Worm (Caenorhabditis elegans) whole organism, dauer: ENCODE measurements around the gene ZK899.6.
"Not testable (repeated sequence)": the region's sequence is repeated elsewhere in the genome, so short reads cannot be mapped to it uniquely, and the experiment has no call there.

ENCODE experiments used
- unc-62 ChIP-seq: sonication (generic microtip); optimal IDR thresholded peaks from 2 replicates; lab custom pipeline; 2017; ENCODE audit warnings: missing biosample characterization, missing genetic modification reagents, missing genetic modification characterization

ZK899.6 gene

ce11 chrX:9463045-9463444 lies at the start of gene ZK899.6:
TSS of gene ZK899.6 (plus strand) at chrX:9463345.
- TF ChIP-seq unc-62 (GFP tag; lab: Kevin White, UChicago) = not testable (repeated sequence)

- TF ChIP-seq unc-62 (GFP tag; lab: Kevin White, UChicago) = no peak
Observed at ce11 chrX:9417326-9417725, 45.8 kb upstream of the ZK899.6 start.

ce11 chrX:9417948-9418347 lies 45.2 kb upstream of the ZK899.6 start:
- no peak for TF ChIP-seq unc-62 (GFP tag; lab: Kevin White, UChicago)

- no peak for TF ChIP-seq unc-62 (GFP tag; lab: Kevin White, UChicago)
Observed at ce11 chrX:9428059-9428458, 35.1 kb upstream of the ZK899.6 start, which contains the start of gene B0272.4. TSS of gene B0272.4 (plus strand) at chrX:9428431.

DNA sequence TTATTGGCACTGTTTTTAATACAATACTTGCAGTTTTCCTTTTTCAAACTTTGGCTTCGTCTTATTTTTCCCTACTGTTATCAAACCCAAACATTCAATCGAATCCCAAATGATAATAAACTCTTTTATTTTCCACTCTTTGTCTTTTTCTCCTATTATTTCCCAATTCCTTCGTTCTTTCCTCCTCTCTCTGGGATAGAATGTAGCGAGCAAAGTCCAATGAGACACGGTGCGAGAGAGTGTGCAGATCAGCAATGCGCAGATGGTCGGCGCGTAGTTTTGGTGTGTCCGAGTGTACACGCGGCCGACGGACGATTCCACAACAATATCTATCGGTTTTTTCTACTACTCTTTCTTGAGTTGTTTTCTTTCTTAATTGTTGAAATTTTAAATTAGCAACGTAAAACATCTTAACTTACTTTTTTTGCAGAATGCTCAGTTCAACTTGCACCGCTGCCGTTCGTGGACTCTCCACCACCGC lies 32.1 kb upstream of the ZK899.6 start, which contains the start of gene B0272.3:
TSS of gene B0272.3 (plus strand) at position 431 of the 481 bp plus-strand sequence.
- no peak for TF ChIP-seq unc-62 (GFP tag; lab: Kevin White, UChicago)

ce11 chrX:9436843-9437312 lies 26.3 kb upstream of the ZK899.6 start, which contains the start of gene tbb-4:
TSS of gene tbb-4 (minus strand) at chrX:9436893.
- TF ChIP-seq unc-62 (GFP tag; lab: Kevin White, UChicago) = no peak

DNA sequence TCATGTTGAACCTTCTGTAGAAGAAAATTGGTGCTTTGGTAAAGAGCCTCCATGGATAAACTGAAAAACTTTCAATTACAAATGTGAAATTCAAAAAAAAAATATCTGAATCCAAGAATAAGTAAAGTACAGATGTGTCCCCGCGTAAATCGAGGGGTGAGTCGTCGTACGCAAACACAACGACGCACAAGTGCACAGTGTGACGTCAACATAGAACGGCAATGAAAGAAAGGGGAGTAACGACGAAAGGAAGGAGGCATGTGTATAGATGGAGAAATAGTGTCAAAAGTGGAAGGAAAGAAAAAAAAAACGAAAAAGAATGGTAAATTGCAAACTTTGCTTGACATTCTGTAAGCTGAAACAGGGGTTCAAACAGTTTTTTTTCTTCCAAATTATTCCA lies 21.6 kb upstream of the ZK899.6 start, which contains the start of gene memb-1:
TSS of gene memb-1 (minus strand) at position 60 of the 400 bp plus-strand sequence.
- no peak for TF ChIP-seq unc-62 (GFP tag; lab: Kevin White, UChicago)

ce11 chrX:9443871-9444270 lies 19.3 kb upstream of the ZK899.6 start:
- no peak for TF ChIP-seq unc-62 (GFP tag; lab: Kevin White, UChicago)

- TF ChIP-seq unc-62 (GFP tag; lab: Kevin White, UChicago) = no peak
Observed at ce11 chrX:9446177-9446694, 16.9 kb upstream of the ZK899.6 start, which contains the start of gene ZK899.1. TSS of gene ZK899.1 (plus strand) at chrX:9446644.

DNA sequence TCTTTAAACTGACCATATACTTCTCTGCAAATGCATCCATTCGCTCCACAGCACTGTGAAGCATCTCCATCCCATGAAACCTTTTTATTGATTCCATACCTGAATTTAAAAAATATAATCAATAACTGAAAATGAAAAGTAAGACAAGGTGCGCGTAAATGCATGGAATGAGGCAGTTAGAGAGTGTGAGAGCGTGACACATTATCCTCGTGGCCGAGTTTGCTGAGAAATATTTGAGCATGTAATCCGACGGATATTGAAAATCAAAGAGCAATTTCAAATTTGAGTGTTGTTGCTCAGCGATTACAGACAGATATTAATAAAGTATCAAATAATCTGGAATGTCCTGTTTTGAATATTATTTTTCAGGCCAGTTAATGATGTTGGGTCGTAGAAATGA lies 13.8 kb upstream of the ZK899.6 start, which contains the start of gene ZK899.7:
TSS of gene ZK899.7 (minus strand) at position 101 of the 400 bp plus-strand sequence.
- TF ChIP-seq unc-62 (GFP tag; lab: Kevin White, UChicago) = no peak

DNA sequence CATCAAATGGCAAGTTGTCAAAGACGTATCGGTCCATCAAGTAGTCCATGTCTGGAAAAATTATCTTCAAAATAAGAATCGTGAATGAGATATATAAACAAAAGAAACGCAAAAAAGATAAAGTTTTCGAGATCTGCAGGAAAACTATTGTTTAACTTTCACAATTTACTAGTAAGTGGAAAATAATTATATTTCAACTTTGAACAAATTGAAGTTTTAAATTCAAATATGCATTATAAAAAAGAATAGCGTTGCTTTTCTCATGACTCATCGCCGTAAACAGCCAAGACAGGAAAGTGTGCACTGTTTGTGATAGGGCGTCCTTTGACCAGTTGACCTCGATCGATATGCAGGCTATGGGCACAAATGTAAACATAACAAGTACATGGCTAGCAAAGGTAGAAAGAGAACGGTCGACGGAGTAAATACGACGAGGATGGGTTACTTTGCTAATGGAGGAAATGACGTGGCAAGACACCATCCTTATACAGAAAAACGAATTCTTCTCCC lies 11.1 kb upstream of the ZK899.6 start, which contains the start of gene ZK899.2:
TSS of gene ZK899.2 (minus strand) at position 51 of the 510 bp plus-strand sequence.
- no peak for TF ChIP-seq unc-62 (GFP tag; lab: Kevin White, UChicago)

ce11 chrX:9452483-9453198 lies 10.5 kb upstream of the ZK899.6 start, which contains the start of gene ZK899.3:
TSS of gene ZK899.3 (plus strand) at chrX:9453148.
- no peak for TF ChIP-seq unc-62 (GFP tag; lab: Kevin White, UChicago)

DNA sequence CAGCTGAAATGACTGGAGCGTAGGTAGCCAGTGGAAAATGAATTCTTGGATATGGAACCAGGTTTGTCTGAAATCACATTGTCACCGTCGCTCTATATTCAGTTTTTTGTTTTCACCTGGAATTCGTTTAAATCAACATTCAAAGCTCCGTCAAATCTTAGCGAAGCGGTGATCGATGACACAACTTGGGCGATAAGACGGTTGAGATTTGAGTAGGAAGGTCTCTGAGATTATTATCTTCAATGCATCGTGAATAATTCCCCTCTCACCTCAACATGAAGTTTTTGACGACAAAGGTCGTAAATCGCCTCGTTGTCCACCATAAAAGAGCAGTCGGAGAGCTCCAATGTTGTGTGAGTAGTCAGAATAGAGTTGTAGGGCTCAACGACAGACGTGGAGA lies 6.6 kb upstream of the ZK899.6 start:
- no peak for TF ChIP-seq unc-62 (GFP tag; lab: Kevin White, UChicago)

ce11 chrX:9458142-9458541 lies 5.0 kb upstream of the ZK899.6 start, which contains the start of gene tba-8:
TSS of gene tba-8 (minus strand) at chrX:9458348.
- no peak for TF ChIP-seq unc-62 (GFP tag; lab: Kevin White, UChicago)

DNA sequence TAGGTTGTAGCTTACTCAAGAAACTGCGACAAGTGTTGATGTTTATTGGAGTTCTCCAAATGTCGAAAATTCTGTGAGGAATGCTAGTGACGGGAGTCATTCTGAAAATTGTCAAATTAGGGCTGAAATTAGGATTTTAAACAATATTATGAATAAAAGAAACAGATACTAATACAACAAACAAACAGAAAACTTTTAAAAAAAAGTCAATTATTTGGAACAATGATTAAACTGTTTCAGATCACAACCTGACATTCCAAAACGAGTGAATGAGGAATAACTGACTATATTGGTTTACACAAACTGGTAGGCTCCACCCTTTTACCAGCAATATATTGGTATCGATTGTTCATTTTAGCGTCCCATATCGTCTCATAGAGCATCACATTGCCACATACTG lies 2.3 kb upstream of the ZK899.6 start, which contains the start of gene ZK899.5:
TSS of gene ZK899.5 (minus strand) at position 101 of the 400 bp plus-strand sequence.
- not testable (repeated sequence) for TF ChIP-seq unc-62 (GFP tag; lab: Kevin White, UChicago)

ce11 chrX:9465722-9466132 lies 2.6 kb downstream of the ZK899.6 start:
- TF ChIP-seq unc-62 (GFP tag; lab: Kevin White, UChicago) = peak; percentile 65
